Fruit fly (Drosophila melanogaster) whole organism: Measurements from ENCODE around the gene CG31882.

ENCODE experiments used
- Dll ChIP-seq: fragments of >200 bp; optimal IDR thresholded peaks from 2 replicates; lab custom pipeline; 2017
- usp ChIP-seq: fragments of >200 bp; optimal IDR thresholded peaks from 2 replicates; lab custom pipeline; 2017; ENCODE audit warnings: missing biosample characterization, missing genetic modification characterization, mixed read lengths

- no peak for TF ChIP-seq Dll (lab: Kevin White, UChicago)
- TF ChIP-seq usp (GFP tag; lab: Kevin White, UChicago), result no peak
These were observed 11.2 kb downstream of the CG31882 start for dm6 chr2L:9613922-9614321.
